Fruit fly (Drosophila melanogaster) S2 (cell line): ENCODE results near the gene ScsbetaG.

ENCODE experiments used
- CG8478 ChIP-seq: fragments of >200 bp; optimal IDR thresholded peaks from 2 replicates; lab custom pipeline; 2018
- CTCF ChIP-seq, 2 experiments: fragments of >200 bp; optimal IDR thresholded peaks; 2 replicates each; lab custom pipeline; 2018

DNA sequence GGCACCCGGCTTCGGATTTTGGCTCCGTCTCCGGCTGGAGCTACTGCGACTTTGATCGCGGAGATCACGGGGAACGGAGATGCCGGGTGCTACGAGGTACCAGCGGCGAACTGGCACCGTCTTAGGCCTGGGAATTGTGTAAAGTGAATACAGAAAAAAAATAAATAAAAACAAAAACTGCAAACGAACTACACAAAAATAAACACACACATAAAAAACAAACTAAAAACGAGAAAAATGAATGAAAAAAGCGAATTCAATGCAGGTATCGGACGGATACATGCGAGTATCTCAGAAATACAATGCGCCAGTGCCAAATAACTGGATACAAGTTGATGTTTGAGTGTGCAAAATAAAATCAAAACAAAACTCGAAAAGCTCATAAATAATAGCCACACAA lies 16.3 kb upstream of the ScsbetaG start:
- TF ChIP-seq CG8478 (lab: Kevin White, UChicago), result no peak
- no peak for TF ChIP-seq CTCF (optimal IDR thresholded peaks at IDR 0.05; lab: Kevin White, UChicago)
